Fruit fly (Drosophila melanogaster) whole organism, embryonic: ENCODE data around the gene bun.

ENCODE experiments used
- Atf3 ChIP-seq: fragments of 200-800 bp; sonication (Bioruptor generic); optimal IDR thresholded peaks from 3 replicates; lab custom pipeline; 2016; ENCODE audit warnings: missing biosample characterization, missing genetic modification characterization
- Atf6 ChIP-seq: fragments of 200-800 bp; sonication (Bioruptor generic); IDR thresholded peaks from 2 replicates; pipeline ENCODE4 v1.3.6; 2022; ENCODE audit warnings: missing biosample characterization, missing genetic modification characterization
- Bdp1 ChIP-seq: fragments of 200-800 bp; sonication (Bioruptor generic); optimal IDR thresholded peaks from 3 replicates; lab custom pipeline; 2016; ENCODE audit warnings: missing biosample characterization, missing genetic modification characterization
- CG10147 ChIP-seq: fragments of 200-800 bp; sonication (Bioruptor generic); optimal IDR thresholded peaks from 2 replicates; lab custom pipeline; 2019; ENCODE audit warnings: missing biosample characterization, mild to moderate bottlenecking, missing genetic modification characterization, moderate library complexity
- CG1024 ChIP-seq: fragments of 200-800 bp; sonication (Bioruptor generic); IDR thresholded peaks from 2 replicates; pipeline ENCODE4 v1.3.6; 2022; ENCODE audit warnings: missing biosample characterization, missing genetic modification characterization
- CG12391 ChIP-seq: fragments of 200-800 bp; sonication (Bioruptor generic); optimal IDR thresholded peaks from 3 replicates; lab custom pipeline; 2018; ENCODE audit warnings: missing biosample characterization, mild to moderate bottlenecking, missing genetic modification characterization, moderate library complexity
- CG12659 ChIP-seq: fragments of 200-800 bp; sonication (Bioruptor generic); optimal IDR thresholded peaks from 3 replicates; lab custom pipeline; 2017; ENCODE audit warnings: mild to moderate bottlenecking, missing biosample characterization, missing genetic modification reagents, missing genetic modification characterization
- CG13775 ChIP-seq: fragments of 200-800 bp; sonication (Bioruptor generic); optimal IDR thresholded peaks from 3 replicates; lab custom pipeline; 2017; ENCODE audit warnings: missing biosample characterization, mild to moderate bottlenecking, missing genetic modification characterization
- CG15011 ChIP-seq: fragments of 200-800 bp; sonication (Bioruptor generic); optimal IDR thresholded peaks from 3 replicates; lab custom pipeline; 2018; ENCODE audit warnings: missing biosample characterization, mild to moderate bottlenecking, missing genetic modification characterization
- CG15479 ChIP-seq: fragments of 200-800 bp; sonication (Bioruptor generic); optimal IDR thresholded peaks from 3 replicates; lab custom pipeline; 2019; ENCODE audit warnings: missing biosample characterization, mild to moderate bottlenecking, missing genetic modification characterization, moderate library complexity
- CG15601 ChIP-seq: fragments of 200-800 bp; sonication (Bioruptor generic); optimal IDR thresholded peaks from 3 replicates; lab custom pipeline; 2019; ENCODE audit warnings: missing biosample characterization, mild to moderate bottlenecking, missing genetic modification characterization, moderate library complexity
- CG17385 ChIP-seq: fragments of 200-800 bp; sonication (Bioruptor generic); optimal IDR thresholded peaks from 3 replicates; lab custom pipeline; 2018; ENCODE audit warnings: missing biosample characterization, mild to moderate bottlenecking, missing genetic modification characterization
- CG17912 ChIP-seq: fragments of 200-800 bp; sonication (Bioruptor generic); optimal IDR thresholded peaks from 2 replicates; lab custom pipeline; 2018; ENCODE audit warnings: missing biosample characterization, mild to moderate bottlenecking, missing genetic modification characterization
- CG18262 ChIP-seq: fragments of 200-800 bp; optimal IDR thresholded peaks from 3 replicates; lab custom pipeline; 2019; ENCODE audit warnings: missing biosample characterization, mild to moderate bottlenecking, missing genetic modification characterization, moderate library complexity
- CG30431 ChIP-seq: fragments of 200-800 bp; sonication (Bioruptor generic); optimal IDR thresholded peaks from 2 replicates; lab custom pipeline; 2017; ENCODE audit warnings: missing biosample characterization, missing genetic modification characterization
- CG34224 ChIP-seq: fragments of 200-800 bp; sonication (Bioruptor generic); IDR thresholded peaks from 3 replicates; pipeline ENCODE4 v1.3.6; 2022; ENCODE audit warnings: missing biosample characterization, missing genetic modification characterization; ENCODE audit not compliant: partially characterized antibody
- CG6254 ChIP-seq: fragments of 200-800 bp; sonication (Bioruptor generic); optimal IDR thresholded peaks from 3 replicates; lab custom pipeline; 2017; ENCODE audit warnings: mild to moderate bottlenecking, missing biosample characterization, missing genetic modification reagents, missing genetic modification characterization
- CG6791 ChIP-seq: fragments of 200-800 bp; sonication (Bioruptor generic); IDR thresholded peaks from 3 replicates; pipeline ENCODE4 v1.3.6; 2022; ENCODE audit warnings: missing biosample characterization, missing genetic modification characterization; ENCODE audit not compliant: partially characterized antibody
- CG8924 ChIP-seq: fragments of 200-800 bp; optimal IDR thresholded peaks from 3 replicates; lab custom pipeline; 2019; ENCODE audit warnings: missing biosample characterization, mild to moderate bottlenecking, missing genetic modification characterization, moderate library complexity
- CkIIα-i1 ChIP-seq: fragments of 200-800 bp; sonication (Bioruptor generic); IDR thresholded peaks from 2 replicates; pipeline ENCODE4 v1.3.6; 2022; ENCODE audit warnings: missing biosample characterization, missing genetic modification characterization
- Dfd ChIP-seq, 2 experiments: fragments of >200 bp; optimal IDR thresholded peaks; 2 replicates each; lab custom pipeline; 2017; ENCODE audit warnings: missing biosample characterization in 2 of 2, missing genetic modification characterization in 2 of 2
- Dll ChIP-seq: fragments of 200-800 bp; sonication (Bioruptor generic); IDR thresholded peaks from 4 replicates; pipeline ENCODE4 v1.3.6; 2022; ENCODE audit warnings: missing biosample characterization, missing genetic modification characterization; ENCODE audit not compliant: partially characterized antibody
- Gug ChIP-seq: fragments of 200-800 bp; sonication (Bioruptor generic); IDR thresholded peaks from 4 replicates; pipeline ENCODE4 v1.3.6; 2022; ENCODE audit warnings: missing biosample characterization, missing genetic modification characterization
- Lim3 ChIP-seq: fragments of 200-800 bp; sonication (Bioruptor generic); IDR thresholded peaks from 2 replicates; pipeline ENCODE4 v1.3.6; 2022; ENCODE audit warnings: missing biosample characterization, missing genetic modification characterization
- PHDP ChIP-seq: fragments of 200-800 bp; sonication (Bioruptor generic); optimal IDR thresholded peaks from 3 replicates; lab custom pipeline; 2018; ENCODE audit warnings: missing biosample characterization, mild to moderate bottlenecking, missing genetic modification characterization, moderate library complexity
- Rfx ChIP-seq: fragments of 200-800 bp; sonication (Bioruptor generic); IDR thresholded peaks from 2 replicates; pipeline ENCODE4 v1.3.6; 2022; ENCODE audit warnings: missing biosample characterization, missing genetic modification characterization
- Sry-δ ChIP-seq: fragments of 200-800 bp; sonication (Bioruptor generic); optimal IDR thresholded peaks from 2 replicates; lab custom pipeline; 2016; ENCODE audit warnings: missing biosample characterization, missing genetic modification characterization
- TFAM ChIP-seq: fragments of 200-800 bp; sonication (Bioruptor generic); optimal IDR thresholded peaks from 2 replicates; lab custom pipeline; 2017; ENCODE audit warnings: missing biosample characterization, missing genetic modification characterization, inconsistent platforms
- Trl ChIP-seq, 3 experiments: fragments of >200 bp in 2 of 3; fragments of 200-800 bp in 1 of 3; sonication (Bioruptor generic) in 1 of 3; optimal IDR thresholded peaks; 2 replicates in 1 of 3; 3 replicates in 2 of 3; lab custom pipeline; 2016 to 2017; ENCODE audit warnings: missing biosample characterization in 1 of 3, missing genetic modification characterization in 1 of 3
- ac ChIP-seq: fragments of 200-800 bp; sonication (Bioruptor generic); optimal IDR thresholded peaks from 3 replicates; lab custom pipeline; 2017; ENCODE audit warnings: missing biosample characterization, mild to moderate bottlenecking, missing genetic modification characterization
- amos ChIP-seq: fragments of 200-800 bp; sonication (Bioruptor generic); IDR thresholded peaks from 2 replicates; pipeline ENCODE4 v1.3.6; 2022; ENCODE audit warnings: missing biosample characterization, missing genetic modification characterization; ENCODE audit not compliant: partially characterized antibody
- bsh ChIP-seq, 2 experiments: fragments of 200-800 bp; sonication (Bioruptor generic); optimal IDR thresholded peaks; 2 replicates each; lab custom pipeline; 2017 to 2018; ENCODE audit warnings: mild to moderate bottlenecking in 2 of 2, missing biosample characterization in 2 of 2, missing genetic modification characterization in 2 of 2, moderate library complexity in 1 of 2
- cato ChIP-seq: fragments of 200-800 bp; sonication (Bioruptor generic); optimal IDR thresholded peaks from 2 replicates; lab custom pipeline; 2016; ENCODE audit warnings: missing biosample characterization, missing genetic modification characterization, borderline replicate concordance
- chinmo ChIP-seq: fragments of 200-800 bp; sonication (Bioruptor generic); IDR thresholded peaks from 4 replicates; pipeline ENCODE4 v1.3.6; 2022; ENCODE audit warnings: missing biosample characterization, missing genetic modification characterization; ENCODE audit not compliant: partially characterized antibody
- ci ChIP-seq: fragments of 200-800 bp; sonication (Bioruptor generic); IDR thresholded peaks from 3 replicates; pipeline ENCODE4 v1.3.6; 2022; ENCODE audit warnings: missing biosample characterization, missing genetic modification characterization
- crol ChIP-seq: fragments of 200-800 bp; sonication (Bioruptor generic); IDR thresholded peaks from 2 replicates; pipeline ENCODE4 v1.3.6; 2022; ENCODE audit warnings: missing biosample characterization, missing genetic modification characterization
- dm ChIP-seq: fragments of 200-800 bp; sonication (Bioruptor generic); optimal IDR thresholded peaks from 3 replicates; lab custom pipeline; 2016; ENCODE audit warnings: missing biosample characterization, missing genetic modification characterization
- dpn ChIP-seq, 2 experiments: fragments of 200-800 bp; sonication (Bioruptor generic); optimal IDR thresholded peaks; 3 replicates each; lab custom pipeline; 2016; ENCODE audit warnings: missing biosample characterization in 2 of 2, missing genetic modification characterization in 2 of 2
- emc ChIP-seq: fragments of 200-800 bp; sonication (Bioruptor generic); optimal IDR thresholded peaks from 2 replicates; lab custom pipeline; 2016; ENCODE audit warnings: missing biosample characterization, missing genetic modification characterization
- ind ChIP-seq: fragments of 200-800 bp; sonication (Bioruptor generic); optimal IDR thresholded peaks from 3 replicates; lab custom pipeline; 2016; ENCODE audit warnings: missing biosample characterization, missing genetic modification characterization
- insv ChIP-seq, 2 experiments: fragments of 200-800 bp; sonication (Bioruptor generic); optimal IDR thresholded peaks; 3 replicates each; lab custom pipeline; 2016 to 2018; ENCODE audit warnings: missing biosample characterization in 2 of 2, missing genetic modification characterization in 2 of 2
- lbe ChIP-seq: fragments of 200-800 bp; sonication (Bioruptor generic); optimal IDR thresholded peaks from 2 replicates; lab custom pipeline; 2016; ENCODE audit warnings: missing biosample characterization, mild to moderate bottlenecking, missing genetic modification characterization
- lilli ChIP-seq: fragments of 200-800 bp; sonication (Bioruptor generic); optimal IDR thresholded peaks from 3 replicates; lab custom pipeline; 2016; ENCODE audit warnings: missing biosample characterization, missing genetic modification characterization
- maf-S ChIP-seq: fragments of 200-800 bp; sonication (Bioruptor generic); optimal IDR thresholded peaks from 2 replicates; lab custom pipeline; 2016; ENCODE audit warnings: missing biosample characterization, missing genetic modification characterization
- rib ChIP-seq: fragments of 200-800 bp; sonication (Bioruptor generic); IDR thresholded peaks from 2 replicates; pipeline ENCODE4 v1.3.6; 2022; ENCODE audit warnings: missing biosample characterization, missing genetic modification characterization
- sna ChIP-seq: fragments of 200-800 bp; sonication (Bioruptor generic); IDR thresholded peaks from 2 replicates; pipeline ENCODE4 v1.3.6; 2022; ENCODE audit warnings: missing biosample characterization, missing genetic modification characterization; ENCODE audit not compliant: partially characterized antibody
- stc ChIP-seq: fragments of 200-800 bp; sonication (Bioruptor generic); IDR thresholded peaks from 2 replicates; pipeline ENCODE4 v1.3.6; 2022; ENCODE audit warnings: missing biosample characterization, missing genetic modification characterization
- yki ChIP-seq: fragments of >200 bp; optimal IDR thresholded peaks from 3 replicates; lab custom pipeline; 2018
- zfh1 ChIP-seq: fragments of 200-800 bp; sonication (Bioruptor generic); IDR thresholded peaks from 3 replicates; pipeline ENCODE4 v1.3.6; 2022; ENCODE audit warnings: missing biosample characterization, missing genetic modification characterization

The bun gene

DNA sequence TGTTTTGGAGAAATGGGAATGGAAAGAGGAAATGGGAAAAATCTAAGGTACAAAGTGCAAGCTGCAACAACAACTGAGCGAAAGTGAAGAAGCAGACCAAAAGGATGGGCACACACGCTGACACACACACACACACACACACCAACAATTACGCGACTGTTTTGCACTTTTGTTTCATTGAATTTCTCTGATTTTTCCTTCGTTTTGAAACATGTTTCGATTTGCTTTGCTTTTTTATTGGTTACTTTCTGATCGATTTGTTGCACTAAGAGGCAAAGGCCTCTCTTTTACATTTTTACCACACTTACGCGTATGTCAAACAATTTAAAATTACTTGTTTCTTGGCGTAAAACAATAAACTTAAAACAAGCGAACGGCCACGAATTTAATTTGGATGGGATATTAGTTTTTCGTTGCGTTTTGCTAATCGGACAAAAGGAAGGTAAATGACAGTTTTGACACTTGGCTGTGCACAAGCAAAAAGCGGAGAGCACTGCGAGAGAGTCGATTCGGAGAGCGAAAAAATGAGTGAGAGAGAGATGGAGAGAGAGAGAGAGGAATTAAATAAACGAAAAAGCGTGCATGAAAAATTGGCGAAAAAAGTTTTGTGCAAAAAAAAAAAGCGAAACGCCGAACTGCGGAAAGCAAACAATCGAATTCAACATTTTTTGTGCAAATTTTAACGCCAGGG, 931 bp downstream of the bun start:
- no peak for TF ChIP-seq cato (GFP tag; lab: Kevin White, UChicago)
- peak; percentile 54; the same call in 1 of the 2 replicates for TF ChIP-seq sna (GFP tag; lab: Robert Waterston, UW)
- TF ChIP-seq CG30431 (GFP tag; lab: Kevin White, UChicago) = no peak
- TF ChIP-seq lbe (GFP tag; lab: Kevin White, UChicago) = peak; percentile 32
- no peak for TF ChIP-seq insv (GFP tag; optimal IDR thresholded peaks at IDR 0.05; lab: Kevin White, UChicago)
- no peak for TF ChIP-seq CG12659 (GFP tag; lab: Kevin White, UChicago)
- TF ChIP-seq chinmo = peak; percentile 53; the same call in 1 of the 4 replicates
- no peak for TF ChIP-seq Atf6 (GFP tag; lab: Robert Waterston, UW)
- peak; percentile 69 for TF ChIP-seq CG15479 (GFP tag; lab: Kevin White, UChicago)
- no peak for TF ChIP-seq Rfx (GFP tag; lab: Robert Waterston, UW)
- TF ChIP-seq ind (GFP tag; lab: Kevin White, UChicago) = no peak
- TF ChIP-seq bsh (GFP tag; optimal IDR thresholded peaks at IDR 0.05; lab: Kevin White, UChicago) = peak in 1 of 2 experiments; percentile 8
- TF ChIP-seq lilli (GFP tag; lab: Kevin White, UChicago) = no peak
- TF ChIP-seq ci (GFP tag; lab: Robert Waterston, UW) = 0 out of 3 replicates have a peak, but pooled peaks have one; percentile 5
- no peak for TF ChIP-seq Lim3
- no peak for TF ChIP-seq Sry-δ (GFP tag; lab: Kevin White, UChicago)
- no peak for TF ChIP-seq maf-S (GFP tag; lab: Kevin White, UChicago)
- no peak for TF ChIP-seq CG15601 (tag; lab: Kevin White, UChicago)
- no peak for TF ChIP-seq CG6791 (GFP tag; lab: Robert Waterston, UW)
- no peak for TF ChIP-seq ac
- no peak for TF ChIP-seq CG18262 (tag; lab: Kevin White, UChicago)
- no peak for TF ChIP-seq TFAM (GFP tag; lab: Kevin White, UChicago)
- peak in 1 of 2 experiments; percentile 78 for TF ChIP-seq Dfd (GFP tag; optimal IDR thresholded peaks at IDR 0.05; lab: Kevin White, UChicago)
- TF ChIP-seq Atf3 (GFP tag; lab: Kevin White, UChicago) = no peak
- no peak for TF ChIP-seq CG17912 (GFP tag; lab: Kevin White, UChicago)
- peak; percentile 96 to 100 for TF ChIP-seq Trl (optimal IDR thresholded peaks at IDR 0.05; lab: Kevin White, UChicago)
- TF ChIP-seq Trl (GFP tag; optimal IDR thresholded peaks at IDR 0.05; lab: Kevin White, UChicago) = peak; percentile 3
- no peak for TF ChIP-seq rib (GFP tag; lab: Robert Waterston, UW)
- TF ChIP-seq yki (lab: Kevin White, UChicago) = peak; percentile 96
- TF ChIP-seq Dll (GFP tag; lab: Robert Waterston, UW) = peak; percentile 31; the same call in 1 of the 4 replicates
- TF ChIP-seq CkIIα-i1 (GFP tag; lab: Robert Waterston, UW) = no peak
- no peak for TF ChIP-seq stc (GFP tag; lab: Robert Waterston, UW)
- no peak for TF ChIP-seq CG13775 (GFP tag; lab: Kevin White, UChicago)
- TF ChIP-seq CG15011 (GFP tag; lab: Kevin White, UChicago) = no peak
- TF ChIP-seq Bdp1 (GFP tag; lab: Kevin White, UChicago) = no peak
- TF ChIP-seq CG6254 (GFP tag; lab: Kevin White, UChicago) = peak; percentile 9
- TF ChIP-seq PHDP (tag; lab: Kevin White, UChicago) = peak; percentile 5
- no peak for TF ChIP-seq crol (GFP tag; lab: Robert Waterston, UW)
- no peak for TF ChIP-seq Gug
- peak; percentile 40 for TF ChIP-seq CG17385 (GFP tag; lab: Kevin White, UChicago)
- no peak for TF ChIP-seq dpn (GFP tag; optimal IDR thresholded peaks at IDR 0.05; lab: Kevin White, UChicago)
- TF ChIP-seq CG34224 = peak; percentile 41; the same call in 2 of the 3 replicates
- no peak for TF ChIP-seq zfh1 (GFP tag; lab: Robert Waterston, UW)
- TF ChIP-seq emc (GFP tag; lab: Kevin White, UChicago) = no peak
- no peak for TF ChIP-seq CG1024 (GFP tag; lab: Robert Waterston, UW)
- TF ChIP-seq CG8924 (tag; lab: Kevin White, UChicago) = peak; percentile 23
- TF ChIP-seq dm (GFP tag; lab: Kevin White, UChicago) = no peak
- peak; percentile 22 for TF ChIP-seq CG12391
- TF ChIP-seq amos (GFP tag; lab: Robert Waterston, UW) = no peak
- TF ChIP-seq CG10147 = no peak
